Fruit fly (Drosophila melanogaster): ENCODE results near the gene CG13308.

CG13308 gene

DNA sequence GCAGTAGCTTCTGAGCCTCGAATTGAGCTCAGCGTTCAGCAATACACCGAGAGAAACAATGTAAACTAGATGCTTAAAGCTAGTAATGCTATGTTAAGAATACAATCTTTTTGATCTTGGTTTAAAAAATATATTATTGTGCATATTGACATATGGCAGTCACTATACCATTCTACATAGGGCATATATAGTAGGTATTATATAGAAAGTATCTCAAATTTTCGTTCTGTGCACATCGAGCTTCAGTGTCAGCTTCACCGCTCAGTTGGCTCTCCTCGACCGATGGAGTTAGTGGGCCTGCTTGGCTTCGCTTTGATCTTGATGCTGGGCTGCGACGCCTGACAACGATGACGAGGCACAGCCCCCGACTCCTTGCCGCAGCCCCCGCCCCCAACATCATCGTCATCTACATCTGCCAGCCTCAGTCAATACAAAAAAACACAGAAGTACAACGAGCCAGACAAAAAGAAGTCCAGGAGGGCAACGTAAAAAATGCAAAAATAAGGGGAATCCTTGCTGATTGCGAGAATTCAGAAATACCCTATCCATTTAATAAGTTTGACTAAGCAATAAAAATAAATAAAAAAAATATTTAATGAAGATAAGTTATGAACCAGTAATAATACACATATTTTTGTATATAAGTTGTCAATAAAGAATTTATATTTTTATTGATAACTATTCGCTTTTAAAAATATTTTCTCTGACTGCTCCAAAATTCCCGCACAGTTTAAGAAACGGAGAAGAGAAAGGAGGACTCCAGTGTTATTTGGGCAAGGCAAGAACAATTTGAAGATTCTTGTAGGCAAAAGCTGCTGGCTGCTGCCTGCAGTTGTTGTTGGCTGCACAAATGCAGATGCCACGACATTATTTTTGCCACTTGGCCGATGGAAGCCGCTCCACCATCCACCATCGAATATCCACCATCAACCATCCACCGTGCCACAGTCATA, 13.6 kb downstream of the CG13308 start (continued):
- TF ChIP-seq sage (GFP tag; optimal IDR thresholded peaks at IDR 0.05) (peak; percentile 72), br (GFP tag; optimal IDR thresholded peaks at IDR 0.05) (peak; percentile 92)

DNA sequence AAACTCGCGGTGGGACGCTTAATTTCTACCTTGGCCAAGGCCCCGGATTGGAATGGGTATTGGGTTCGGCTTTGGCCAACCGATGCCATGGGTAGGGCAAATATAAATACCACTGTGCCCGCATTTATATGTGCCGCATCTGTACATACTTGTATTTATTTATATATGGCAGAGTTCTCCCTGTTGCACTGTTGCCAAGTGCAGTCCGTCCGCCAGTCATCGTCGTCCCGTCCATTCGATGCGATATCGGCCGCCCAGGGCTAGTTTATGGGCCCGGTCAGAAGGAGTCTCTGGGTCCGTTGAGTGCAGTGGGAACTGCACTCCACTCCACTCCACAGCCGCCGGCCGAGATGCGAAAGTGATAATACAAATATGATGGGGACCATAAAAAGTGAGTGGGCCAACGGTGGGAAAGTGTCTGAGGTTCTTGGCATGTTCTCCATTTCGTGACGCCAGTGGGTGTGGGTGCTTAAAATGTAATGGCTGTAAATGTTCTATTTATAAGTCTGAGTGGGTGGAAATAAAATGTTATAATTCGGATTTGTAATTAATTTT, 14.6 kb downstream of the CG13308 start:
- TF ChIP-seq Sp1 (GFP tag; optimal IDR thresholded peaks at IDR 0.05) (no peak), Rel (GFP tag; optimal IDR thresholded peaks at IDR 0.05) (no peak), Rel (tag; optimal IDR thresholded peaks at IDR 0.05) (peak; percentile 4), CG9705 (GFP tag; optimal IDR thresholded peaks at IDR 0.05) (no peak), dsf (GFP tag; optimal IDR thresholded peaks at IDR 0.05; ENCODE audit: borderline replicate concordance) (no peak), brk (GFP tag; optimal IDR thresholded peaks at IDR 0.05) (no peak), fru (GFP tag; optimal IDR thresholded peaks at IDR 0.05) (peak; percentile 38), rgr (GFP tag; optimal IDR thresholded peaks at IDR 0.05) (no peak)

DNA sequence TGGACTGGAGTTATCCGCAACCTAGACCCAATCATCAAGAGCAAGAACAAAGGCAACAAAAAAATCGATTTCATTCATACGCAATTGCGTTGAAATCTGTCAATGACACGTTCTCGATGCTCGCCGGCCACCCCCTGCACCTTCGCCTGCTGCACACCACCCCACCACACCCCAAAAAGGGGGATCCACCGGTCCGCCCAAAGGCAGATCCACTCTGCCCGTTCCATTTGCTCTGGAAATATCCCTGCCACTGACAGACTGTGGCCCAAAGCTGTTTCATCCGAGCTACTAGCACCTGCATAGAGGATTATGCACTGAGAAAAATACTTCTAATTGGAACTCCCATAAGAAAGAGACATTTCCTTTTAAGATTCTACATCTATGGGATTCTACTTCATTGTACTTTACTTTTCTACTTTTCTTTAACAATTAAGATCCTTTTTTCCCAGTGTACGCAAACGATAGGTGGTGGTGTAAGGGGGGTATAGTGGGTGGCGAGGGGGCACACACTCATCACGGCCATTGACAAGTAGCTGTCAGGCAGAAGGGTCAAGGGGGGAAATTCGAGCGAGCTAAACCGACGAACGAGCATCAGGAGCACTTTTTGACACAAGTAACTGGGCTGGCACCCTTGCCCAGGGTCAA, 15.5 kb downstream of the CG13308 start:
- peak; percentile 63 for TF ChIP-seq h (GFP tag; optimal IDR thresholded peaks at IDR 0.05)
- peak; percentile 46 for TF ChIP-seq psq (GFP tag; optimal IDR thresholded peaks at IDR 0.05)
- no peak for TF ChIP-seq lola (GFP tag; optimal IDR thresholded peaks at IDR 0.05)
- TF ChIP-seq sv (GFP tag; optimal IDR thresholded peaks at IDR 0.05) = no peak
- peak; percentile 57 for TF ChIP-seq HLH106 (tag; optimal IDR thresholded peaks at IDR 0.05)
- TF ChIP-seq OdsH (GFP tag; optimal IDR thresholded peaks at IDR 0.05) = peak; percentile 65
- peak; percentile 50 for TF ChIP-seq Hnf4 (GFP tag; optimal IDR thresholded peaks at IDR 0.05)
- peak; percentile 67 for TF ChIP-seq Sp1 (GFP tag; optimal IDR thresholded peaks at IDR 0.05)
- TF ChIP-seq dsf (GFP tag; optimal IDR thresholded peaks at IDR 0.05; ENCODE audit: borderline replicate concordance) = no peak
- TF ChIP-seq rgr (GFP tag; optimal IDR thresholded peaks at IDR 0.05) = peak; percentile 76
- no peak for TF ChIP-seq Rel (GFP tag; optimal IDR thresholded peaks at IDR 0.05)
- TF ChIP-seq Rel (tag; optimal IDR thresholded peaks at IDR 0.05) = peak; percentile 83
- peak; percentile 39 for TF ChIP-seq woc (GFP tag; optimal IDR thresholded peaks at IDR 0.05)
- peak in 1 of 2 experiments; percentile 31 for TF ChIP-seq foxo (GFP tag; optimal IDR thresholded peaks at IDR 0.05)
- peak; percentile 37 for TF ChIP-seq br (GFP tag; optimal IDR thresholded peaks at IDR 0.05)
- no peak for TF ChIP-seq pan (optimal IDR thresholded peaks at IDR 0.05)
- TF ChIP-seq ey (GFP tag; optimal IDR thresholded peaks at IDR 0.05) = peak; percentile 62
- peak; percentile 47 for TF ChIP-seq brk (GFP tag; optimal IDR thresholded peaks at IDR 0.05)

DNA sequence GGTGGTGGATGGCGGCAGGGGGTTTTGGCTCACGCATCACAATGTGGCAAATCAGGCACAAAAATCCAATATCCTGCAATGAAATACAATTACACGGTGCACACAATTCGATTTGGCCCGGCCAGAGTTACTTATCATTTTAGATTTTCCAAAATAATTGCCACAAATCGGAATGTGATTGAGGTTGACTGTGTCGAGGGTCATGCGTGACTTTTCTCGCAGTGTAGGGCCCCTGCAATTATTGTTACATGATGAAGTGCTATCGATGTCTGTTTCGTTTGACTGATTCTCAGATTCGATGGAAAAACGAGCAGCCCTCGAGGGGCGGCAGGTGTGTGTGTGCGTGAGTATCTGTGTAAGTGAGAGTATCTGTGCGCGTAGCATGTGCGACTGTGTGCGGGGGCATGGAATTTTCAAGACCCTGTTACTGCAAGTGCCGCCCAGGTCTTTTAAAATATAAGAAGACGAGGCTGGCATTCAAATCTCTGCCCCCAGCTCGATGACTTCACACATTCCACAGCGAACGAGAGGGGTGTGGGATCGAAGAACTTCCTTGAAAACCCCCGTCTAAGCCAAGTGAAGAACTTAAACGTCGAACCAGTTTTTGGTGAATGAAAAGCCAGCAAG, 16.2 kb downstream of the CG13308 start:
- TF ChIP-seq dsf (GFP tag; optimal IDR thresholded peaks at IDR 0.05; ENCODE audit: borderline replicate concordance) (no peak), foxo (GFP tag; optimal IDR thresholded peaks at IDR 0.05) (peak in 1 of 2 experiments; percentile 18), OdsH (GFP tag; optimal IDR thresholded peaks at IDR 0.05) (no peak), CrebA (GFP tag; optimal IDR thresholded peaks at IDR 0.05; ENCODE audit: borderline replicate concordance) (no peak), CG32264 (GFP tag; optimal IDR thresholded peaks at IDR 0.05) (no peak), Hr83 (GFP tag; optimal IDR thresholded peaks at IDR 0.05; ENCODE audit: poor library complexity, severe bottlenecking) (no peak), Dif (GFP tag; optimal IDR thresholded peaks at IDR 0.05; ENCODE audit: partially characterized antibody) (no peak), psq (GFP tag; optimal IDR thresholded peaks at IDR 0.05) (no peak), sage (GFP tag; optimal IDR thresholded peaks at IDR 0.05) (no peak), GATAd (GFP tag; optimal IDR thresholded peaks at IDR 0.05) (no peak), fru (GFP tag; optimal IDR thresholded peaks at IDR 0.05) (peak; percentile 56), Jra (GFP tag; optimal IDR thresholded peaks at IDR 0.05) (peak; percentile 2), woc (GFP tag; optimal IDR thresholded peaks at IDR 0.05) (peak; percentile 30)

DNA sequence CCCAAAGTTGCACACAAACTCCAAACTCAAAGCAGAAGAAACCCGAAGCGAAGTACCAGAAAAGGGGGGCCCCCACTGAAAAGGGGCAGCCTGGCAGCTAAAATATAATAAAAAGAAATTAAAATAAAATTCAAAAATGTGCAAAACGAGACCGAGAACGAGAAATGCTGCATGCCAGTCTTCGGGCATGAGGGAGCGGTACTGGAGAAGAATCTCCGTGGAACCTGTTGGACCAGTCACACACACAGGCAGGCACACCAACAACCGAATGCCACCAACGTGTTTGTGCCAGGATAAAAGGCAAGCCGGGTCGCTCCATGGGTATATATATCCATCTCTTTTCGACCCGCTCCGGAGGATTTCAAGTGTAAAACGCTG, 16.7 kb downstream of the CG13308 start:
- TF ChIP-seq h (GFP tag; optimal IDR thresholded peaks at IDR 0.05) (no peak), CG9705 (GFP tag; optimal IDR thresholded peaks at IDR 0.05) (no peak), Hr78 (GFP tag; optimal IDR thresholded peaks at IDR 0.05) (no peak), Hr83 (GFP tag; optimal IDR thresholded peaks at IDR 0.05; ENCODE audit: poor library complexity, severe bottlenecking) (no peak), ey (GFP tag; optimal IDR thresholded peaks at IDR 0.05) (no peak), GATAd (GFP tag; optimal IDR thresholded peaks at IDR 0.05) (no peak), CrebA (GFP tag; optimal IDR thresholded peaks at IDR 0.05; ENCODE audit: borderline replicate concordance) (peak; percentile 68), sage (GFP tag; optimal IDR thresholded peaks at IDR 0.05) (peak; percentile 50), brk (GFP tag; optimal IDR thresholded peaks at IDR 0.05) (peak; percentile 74), Dfd (GFP tag; optimal IDR thresholded peaks at IDR 0.05) (no peak), usp (GFP tag; optimal IDR thresholded peaks at IDR 0.05) (no peak), Mio (GFP tag; optimal IDR thresholded peaks at IDR 0.05) (no peak), fru (GFP tag; optimal IDR thresholded peaks at IDR 0.05) (no peak), Vsx2 (GFP tag; optimal IDR thresholded peaks at IDR 0.05; ENCODE audit: partially characterized antibody) (peak; percentile 84), woc (GFP tag; optimal IDR thresholded peaks at IDR 0.05) (no peak), Sp1 (GFP tag; optimal IDR thresholded peaks at IDR 0.05) (no peak), lola (GFP tag; optimal IDR thresholded peaks at IDR 0.05) (no peak), Rel (GFP tag; optimal IDR thresholded peaks at IDR 0.05) (peak; percentile 78), Rel (tag; optimal IDR thresholded peaks at IDR 0.05) (peak; percentile 94), tai (GFP tag; optimal IDR thresholded peaks at IDR 0.05) (no peak), foxo (GFP tag; optimal IDR thresholded peaks at IDR 0.05) (no peak), rgr (GFP tag; optimal IDR thresholded peaks at IDR 0.05) (no peak), OdsH (GFP tag; optimal IDR thresholded peaks at IDR 0.05) (no peak)

Measured in whole organism, wandering third instar larva.